Worm (Caenorhabditis elegans): Measurements from ENCODE around the gene ZK822.1.

DNA sequence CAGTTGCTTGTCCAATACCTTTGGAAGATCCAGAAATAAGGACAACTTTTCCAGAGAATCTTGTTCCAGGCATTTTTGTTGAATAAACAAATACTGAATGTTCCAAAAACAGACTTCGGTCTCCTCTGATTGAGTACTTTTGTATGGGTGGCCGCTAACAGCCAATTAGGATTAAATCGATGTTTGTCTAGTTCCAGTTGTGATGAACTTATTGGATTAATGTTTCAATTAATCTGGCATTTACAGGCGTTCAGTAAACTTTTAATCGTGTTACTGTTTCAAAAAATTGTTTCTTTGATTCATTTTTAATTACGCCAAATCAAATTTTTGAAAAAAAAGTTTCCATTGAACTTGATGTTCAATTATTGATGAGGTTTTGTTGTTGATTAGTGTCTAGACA, 20.4 kb upstream of the ZK822.1 start, which contains the start of gene ZK829.1:
- TF ChIP-seq sma-9 (GFP tag; optimal IDR thresholded peaks at IDR 0.05) (no peak), sma-9 (tag; optimal IDR thresholded peaks at IDR 0.05) (no peak), skn-1 (tag; optimal IDR thresholded peaks at IDR 0.05) (no peak), ceh-82 (tag; optimal IDR thresholded peaks at IDR 0.05) (no peak), nhr-77 (tag; optimal IDR thresholded peaks at IDR 0.05) (no peak), zag-1 (tag; optimal IDR thresholded peaks at IDR 0.05) (no peak), aly-2 (tag; optimal IDR thresholded peaks at IDR 0.05) (no peak)

Data from whole organism, L2 larva.